Fruit fly (Drosophila melanogaster): ENCODE measurements around the gene nAChRbeta1.

DNA sequence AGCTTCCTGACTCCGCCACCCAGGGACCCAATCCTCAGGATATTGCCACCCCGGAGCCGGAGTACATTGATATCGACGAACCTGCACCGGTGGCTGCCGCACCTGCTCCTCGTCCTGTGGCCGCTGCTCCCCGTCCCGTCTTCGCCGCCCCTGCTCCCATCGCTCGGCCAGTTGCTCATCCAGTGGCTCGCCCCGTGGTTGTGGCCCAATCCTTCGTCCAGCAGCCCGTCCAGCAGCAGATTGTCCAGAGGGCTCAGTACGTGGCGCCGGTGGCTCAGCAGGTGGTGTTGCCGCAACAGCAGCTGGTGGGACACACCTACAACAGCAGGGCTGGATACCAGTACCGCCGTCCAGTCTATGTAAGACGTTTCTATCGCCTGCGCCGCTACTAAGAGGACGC is 18.1 kb downstream of the nAChRbeta1 start:
- TF ChIP-seq CG11294 (GFP tag; IDR thresholded peaks at IDR 0.05) (no peak), Eip93F (GFP tag; optimal IDR thresholded peaks at IDR 0.05) (no peak)

Measured in whole organism, prepupa.